Fruit fly (Drosophila melanogaster): ENCODE data around the gene CG11583.

Gene CG11583

DNA sequence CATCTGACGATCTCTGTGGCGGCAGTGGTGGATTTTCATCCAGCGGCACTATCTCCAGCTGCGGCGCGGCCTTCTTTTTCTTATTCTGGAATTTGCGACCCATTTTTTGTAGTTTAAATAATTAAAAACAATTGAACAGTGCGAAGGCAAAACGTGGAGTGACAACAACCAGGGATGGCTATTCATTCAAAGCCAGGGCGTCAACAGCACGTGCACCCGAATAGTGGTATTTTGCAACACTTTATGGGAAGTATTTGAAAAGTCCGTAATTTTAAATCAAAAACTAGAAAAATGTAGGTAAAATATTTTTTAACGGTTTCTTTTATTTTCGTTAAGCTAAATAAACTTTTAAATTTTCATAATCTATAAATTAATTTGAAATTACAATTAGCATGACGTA is at the start of gene CG11583:
TSS of gene CG11583 (minus strand) at position 191 of the 400 bp plus-strand sequence.
- no peak for TF ChIP-seq noc (tag; optimal IDR thresholded peaks at IDR 0.05)

DNA sequence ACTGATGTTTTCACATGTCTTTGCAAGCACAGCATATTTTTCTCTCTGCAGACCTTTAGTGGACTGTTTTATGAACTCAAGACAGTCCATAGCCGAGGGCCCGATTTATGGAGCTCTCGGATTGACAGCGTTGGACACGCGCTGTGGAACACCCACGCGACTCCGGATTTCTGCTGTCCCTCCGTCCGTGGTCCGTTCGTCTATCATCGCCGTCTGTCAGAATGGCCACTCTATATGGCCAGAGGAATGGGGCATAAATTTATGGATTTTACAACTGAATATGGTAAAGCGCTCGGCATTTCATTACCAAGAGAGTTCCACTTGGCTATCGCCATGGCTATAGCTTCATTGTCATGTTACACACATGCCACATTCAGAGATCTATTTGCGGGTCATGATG is 45.4 kb upstream of the CG11583 start:
- no peak for TF ChIP-seq noc (tag; optimal IDR thresholded peaks at IDR 0.05)

DNA sequence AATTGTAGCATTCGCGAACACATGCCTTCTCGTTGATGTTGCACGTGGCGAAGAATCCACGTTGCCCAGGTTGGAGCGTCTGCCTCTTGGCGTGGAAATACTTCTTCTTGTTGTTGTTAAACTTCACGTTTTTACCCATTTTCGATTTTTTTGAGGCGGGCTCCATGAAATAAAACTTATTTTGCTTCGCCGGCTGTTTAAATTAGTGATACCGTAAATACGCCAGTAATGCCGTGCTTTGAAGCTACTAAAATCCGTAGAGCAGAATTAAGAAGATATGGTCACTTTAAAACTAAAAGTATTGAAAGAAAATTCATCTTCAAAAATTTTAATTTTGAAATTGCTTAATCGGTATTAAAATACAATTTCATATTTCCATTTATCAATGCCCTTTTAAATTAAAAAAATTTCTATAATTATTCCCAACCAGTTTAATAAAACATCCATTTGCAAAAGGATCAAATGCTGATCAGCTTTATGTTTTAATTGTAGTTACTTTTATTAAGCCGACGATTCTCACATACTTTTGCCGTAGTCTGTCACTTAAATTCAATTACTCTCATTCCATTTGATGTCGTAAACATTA is 39.5 kb upstream of the CG11583 start, which contains the start of gene CG15014:
TSS of gene CG15014 (minus strand) at position 228 of the 586 bp plus-strand sequence.
- TF ChIP-seq noc (tag; optimal IDR thresholded peaks at IDR 0.05), result no peak

DNA sequence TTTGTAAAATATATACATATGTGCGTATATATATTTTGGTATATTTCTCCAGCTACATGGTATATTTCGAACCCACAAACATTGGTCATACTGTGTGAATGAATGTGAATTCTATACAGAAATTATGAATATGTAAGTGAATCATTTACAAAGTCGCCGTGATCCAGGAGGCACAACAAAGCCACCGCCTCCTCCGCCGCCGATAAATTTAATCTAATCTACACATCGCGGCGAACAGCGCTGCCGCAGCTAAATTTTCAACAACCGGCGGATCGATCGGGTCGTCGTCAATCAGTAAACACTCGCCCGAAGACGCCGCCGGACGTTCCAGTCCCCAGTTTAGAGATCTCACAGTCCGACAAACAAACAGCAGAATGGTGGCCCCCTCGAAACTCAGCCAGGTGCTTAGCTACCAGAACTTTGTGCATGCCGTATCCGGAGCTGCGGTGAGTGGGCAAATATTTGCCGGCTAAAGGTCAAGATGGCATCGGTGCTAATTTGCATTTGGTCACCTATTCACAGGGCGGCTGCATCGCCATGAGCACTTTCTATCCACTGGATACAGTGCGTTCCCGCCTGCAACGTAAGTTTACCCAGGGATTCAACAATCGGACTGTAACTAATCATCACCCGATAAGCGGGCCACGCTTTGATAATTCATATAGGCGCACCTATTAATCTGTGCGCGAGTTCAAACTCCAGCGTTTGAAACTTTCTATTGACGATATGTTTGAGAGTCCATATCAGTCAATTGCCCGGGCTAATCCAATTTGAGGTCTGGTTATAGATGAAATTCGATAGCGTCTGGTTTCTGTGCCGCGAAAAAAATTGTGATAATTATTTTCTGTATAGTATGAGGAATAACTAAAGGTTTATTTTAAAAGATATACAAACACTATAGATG is 36.3 kb upstream of the CG11583 start, which contains the start of gene PMP34:
TSS of gene PMP34 (plus strand) at position 79 of the 904 bp plus-strand sequence.
- no peak for TF ChIP-seq noc (tag; optimal IDR thresholded peaks at IDR 0.05)

DNA sequence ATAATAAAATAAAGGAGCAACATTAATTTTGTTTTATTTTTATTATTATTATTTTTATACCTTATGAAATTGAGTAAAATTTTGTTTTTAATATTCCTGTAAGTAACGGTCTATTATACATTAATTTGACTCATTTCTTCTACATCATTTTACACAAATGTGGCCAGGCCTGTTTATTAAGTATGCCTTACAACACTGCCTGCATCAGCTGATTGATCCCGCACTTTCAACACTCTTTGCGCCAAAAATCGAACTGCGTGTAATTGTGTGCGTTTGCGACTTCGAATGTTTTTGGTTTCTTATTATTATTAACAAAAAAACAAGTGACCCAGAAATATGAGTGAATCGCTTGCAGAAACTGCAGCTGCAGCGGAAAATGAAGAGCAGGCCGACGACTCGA is 30.7 kb upstream of the CG11583 start, which contains the start of gene Claspin:
TSS of gene Claspin (plus strand) at position 185 of the 400 bp plus-strand sequence.
- no peak for TF ChIP-seq noc (tag; optimal IDR thresholded peaks at IDR 0.05)

DNA sequence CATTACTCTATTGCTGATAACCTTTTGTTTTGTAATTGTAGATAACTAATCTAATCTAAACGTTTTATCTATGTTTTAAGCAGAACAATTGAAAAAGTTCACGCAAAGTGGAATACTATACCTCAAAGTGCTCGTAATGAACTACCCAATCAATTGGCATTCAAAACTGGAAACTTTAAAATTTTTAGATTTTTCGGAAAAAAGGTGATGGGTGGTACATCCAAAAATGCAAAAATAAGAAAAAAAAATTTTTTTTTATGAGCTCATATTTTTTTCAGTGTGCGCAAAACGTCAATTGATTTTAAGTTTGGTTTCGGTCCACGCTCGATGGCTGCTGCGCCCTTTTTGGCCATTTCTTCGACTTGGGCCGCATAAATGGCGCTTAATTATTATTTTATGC is 28.0 kb upstream of the CG11583 start:
- no peak for TF ChIP-seq noc (tag; optimal IDR thresholded peaks at IDR 0.05)

DNA sequence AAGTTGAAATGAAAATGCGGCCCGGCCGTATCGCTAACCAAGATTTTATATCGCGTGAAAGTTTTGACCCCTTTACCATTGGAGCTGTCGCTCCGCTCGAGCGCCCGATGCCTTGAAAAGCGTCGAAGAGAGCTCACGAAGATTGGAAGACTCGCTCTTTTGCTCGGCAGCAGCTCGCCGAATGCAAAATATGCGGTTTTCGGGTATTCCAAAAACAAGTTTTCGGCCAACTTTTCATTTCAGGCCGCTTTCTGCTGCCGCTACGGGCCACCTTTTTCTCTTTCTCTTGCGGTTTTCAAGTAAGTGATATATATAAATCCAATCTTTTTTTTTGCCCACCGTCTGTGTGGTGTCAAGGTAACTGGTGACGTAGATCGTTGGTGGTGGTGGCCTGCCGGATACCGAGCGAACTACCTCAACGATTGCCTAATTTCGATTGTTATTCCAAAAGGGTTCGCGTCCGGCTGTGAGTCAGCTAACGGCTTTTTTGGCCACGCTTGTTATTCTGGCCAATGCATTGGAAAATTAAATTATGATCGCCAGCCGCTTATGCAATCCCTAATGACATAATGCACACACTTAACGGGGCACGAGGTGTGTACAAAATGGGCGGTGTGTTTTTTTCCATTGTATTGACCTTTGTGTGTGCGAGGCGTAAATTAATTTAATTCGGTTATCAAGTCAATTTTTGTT is 25.2 kb upstream of the CG11583 start, which contains the start of gene dyl:
TSS of gene dyl (minus strand) at position 28 of the 693 bp plus-strand sequence.
- no peak for TF ChIP-seq noc (tag; optimal IDR thresholded peaks at IDR 0.05)

DNA sequence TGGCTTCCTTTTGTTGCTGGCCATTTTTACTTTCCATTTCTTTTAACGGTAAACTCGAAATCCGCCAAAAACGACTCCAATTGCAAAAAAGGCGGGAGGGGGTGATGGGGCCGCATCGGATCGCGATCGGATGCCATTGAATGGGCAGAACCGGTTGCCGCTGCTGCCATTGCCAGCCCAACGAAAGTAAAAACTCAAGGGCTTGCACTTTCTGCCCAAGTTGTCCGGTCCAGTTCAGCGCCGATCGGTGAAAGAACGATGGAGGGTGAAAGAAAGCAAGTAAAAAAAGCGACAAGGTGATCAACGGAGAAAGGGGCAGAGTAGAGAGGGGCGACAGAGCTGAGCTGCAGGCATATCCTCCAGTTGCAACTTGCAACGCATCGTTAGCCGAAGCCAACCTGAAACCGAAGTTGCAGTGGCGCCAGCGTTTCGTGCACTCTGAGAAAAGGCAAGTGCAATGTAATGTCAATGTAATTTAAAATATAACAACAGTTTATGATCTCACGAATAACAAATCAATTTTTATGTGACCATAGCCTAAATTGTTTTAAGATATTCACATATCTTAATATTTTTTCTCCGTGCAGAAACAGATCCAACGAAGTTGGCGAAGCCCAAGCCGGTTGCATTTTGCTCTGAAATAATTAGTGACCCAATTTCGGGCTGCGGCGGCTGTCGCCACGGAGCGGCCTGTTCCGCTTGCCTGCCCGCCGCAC is 21.8 kb upstream of the CG11583 start:
- no peak for TF ChIP-seq noc (tag; optimal IDR thresholded peaks at IDR 0.05)

DNA sequence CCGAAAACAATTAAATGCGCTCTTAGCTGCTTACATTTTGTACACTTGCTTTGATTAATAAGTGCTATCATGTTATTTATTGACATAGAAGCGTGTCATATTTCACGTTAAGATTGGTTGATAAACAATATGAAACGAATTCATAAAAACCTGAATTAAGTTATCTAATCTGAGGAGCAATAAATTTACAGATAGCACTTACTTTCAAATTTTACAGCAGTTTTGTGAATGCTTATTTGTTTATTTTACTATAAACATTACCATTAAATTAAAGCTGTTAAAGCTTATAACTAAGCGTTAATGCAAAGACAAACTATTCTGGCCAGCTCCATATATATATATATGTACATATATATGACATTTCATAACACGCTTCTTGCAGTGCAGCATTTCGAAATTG is 19.5 kb upstream of the CG11583 start:
- TF ChIP-seq noc (tag; optimal IDR thresholded peaks at IDR 0.05), result no peak

DNA sequence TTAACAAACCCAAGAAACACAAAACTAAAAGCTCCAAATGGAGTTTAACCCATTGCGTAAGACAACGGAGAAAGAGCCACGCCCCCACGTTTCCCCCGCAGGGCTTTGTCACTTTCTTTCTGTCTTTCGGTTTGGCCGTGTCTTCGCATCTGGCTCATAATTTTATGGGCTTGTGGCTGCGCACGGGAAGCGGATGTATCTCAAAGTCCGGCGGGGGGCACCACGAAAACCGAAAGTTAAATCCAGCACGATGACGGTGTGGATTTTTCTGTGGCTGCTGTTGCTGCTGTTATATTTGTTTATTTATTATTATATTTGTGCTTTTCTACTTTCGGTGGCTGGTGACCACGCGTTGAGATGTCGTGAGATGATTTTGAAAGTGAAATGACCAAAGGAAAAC is 14.1 kb upstream of the CG11583 start:
- TF ChIP-seq noc (tag; optimal IDR thresholded peaks at IDR 0.05), result no peak

DNA sequence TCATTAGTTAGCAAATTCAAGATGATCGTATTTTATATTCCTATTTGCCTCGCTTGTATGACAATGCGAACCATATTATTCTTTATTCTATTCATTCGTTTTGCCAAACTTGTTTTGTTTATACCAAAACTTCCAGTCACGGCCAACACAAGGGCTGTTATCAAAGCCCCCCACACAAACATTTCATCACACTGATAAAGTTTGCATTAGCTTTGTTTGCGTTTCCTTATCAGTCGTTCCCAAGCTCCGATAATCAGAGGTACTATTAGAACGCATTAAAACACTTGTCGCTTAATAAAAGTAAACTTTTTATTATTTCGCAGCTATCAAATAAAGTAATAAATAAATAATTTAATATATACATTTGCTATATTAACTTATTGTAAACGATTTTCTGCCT is 11.1 kb upstream of the CG11583 start:
- peak; percentile 28 for TF ChIP-seq noc (tag; optimal IDR thresholded peaks at IDR 0.05)

DNA sequence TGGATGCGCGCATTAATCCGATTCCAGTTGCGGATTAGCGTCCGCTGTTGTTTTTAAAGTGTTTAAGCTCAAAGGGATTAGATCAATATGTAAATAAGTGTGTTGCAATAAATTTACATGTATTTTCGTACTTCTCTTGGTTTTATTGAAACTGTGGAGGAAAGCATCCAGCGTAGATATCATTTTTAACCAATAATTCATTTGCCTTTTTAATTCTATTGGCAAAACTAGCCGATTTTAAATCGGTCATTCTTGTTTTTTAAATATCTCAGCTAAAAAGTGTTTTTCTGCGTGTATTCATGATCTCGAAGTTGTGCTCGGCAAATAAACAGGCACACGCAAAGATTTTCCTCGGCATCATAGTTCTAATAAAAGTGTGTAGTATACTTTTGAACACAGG is 10.7 kb upstream of the CG11583 start:
- TF ChIP-seq noc (tag; optimal IDR thresholded peaks at IDR 0.05), result no peak

DNA sequence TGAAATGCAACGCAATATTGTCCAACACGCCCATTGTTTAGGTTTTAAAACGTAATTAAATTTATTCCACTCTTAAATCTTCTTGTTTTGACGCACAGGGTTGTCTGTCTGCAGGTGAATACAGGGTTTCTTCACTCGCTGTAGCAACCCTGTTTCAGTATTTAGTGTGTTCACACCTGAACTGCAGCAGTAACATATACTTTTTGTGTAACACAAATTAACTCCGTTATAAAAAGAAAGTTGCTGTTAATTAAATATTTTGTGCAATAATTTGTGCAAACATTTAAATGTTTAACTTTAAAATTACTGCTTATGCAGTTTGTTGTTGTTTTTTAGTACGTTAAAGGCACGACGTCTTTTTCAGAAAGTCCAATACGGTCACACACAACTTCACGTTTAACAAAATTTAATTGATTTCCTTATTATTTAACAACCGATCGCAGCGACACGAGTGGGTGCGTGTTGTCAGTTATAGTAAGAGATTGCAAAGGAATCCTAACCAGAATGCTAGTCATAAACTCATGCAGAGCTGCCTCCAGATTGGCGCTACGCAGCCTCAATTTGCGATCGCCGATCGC is 9.6 kb upstream of the CG11583 start, which contains the start of the genes CG15012 and Fdx2:
TSS of gene CG15012 (minus strand) at position 127 of the 578 bp plus-strand sequence.
TSS of gene Fdx2 (plus strand) at position 363 of the 578 bp plus-strand sequence.
- peak; percentile 26 for TF ChIP-seq noc (tag; optimal IDR thresholded peaks at IDR 0.05)

DNA sequence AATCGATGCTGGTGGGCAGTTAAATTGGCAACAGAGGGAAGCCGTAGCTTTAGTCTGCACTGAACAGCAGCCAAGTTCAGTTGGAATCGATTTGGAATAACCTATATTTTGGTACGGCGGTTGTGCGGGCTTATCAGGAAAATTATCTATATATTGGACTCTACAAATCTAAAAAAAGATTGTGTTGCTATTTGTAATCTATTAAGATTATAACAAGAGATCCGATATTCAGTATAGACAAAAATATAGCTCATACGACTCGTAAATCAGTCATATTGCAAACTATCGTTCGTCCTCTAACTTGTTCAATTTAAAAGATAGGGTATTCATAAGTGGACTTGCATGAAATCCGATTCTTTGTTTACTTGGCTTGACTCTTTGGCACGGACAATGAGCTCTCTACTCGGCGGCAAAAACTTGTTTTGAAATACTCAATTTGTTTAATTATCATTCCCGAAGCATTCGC is 6.0 kb upstream of the CG11583 start, which contains the start of gene Hexo1:
TSS of gene Hexo1 (plus strand) at position 51 of the 466 bp plus-strand sequence.
- peak; percentile 75 for TF ChIP-seq noc (tag; optimal IDR thresholded peaks at IDR 0.05)

DNA sequence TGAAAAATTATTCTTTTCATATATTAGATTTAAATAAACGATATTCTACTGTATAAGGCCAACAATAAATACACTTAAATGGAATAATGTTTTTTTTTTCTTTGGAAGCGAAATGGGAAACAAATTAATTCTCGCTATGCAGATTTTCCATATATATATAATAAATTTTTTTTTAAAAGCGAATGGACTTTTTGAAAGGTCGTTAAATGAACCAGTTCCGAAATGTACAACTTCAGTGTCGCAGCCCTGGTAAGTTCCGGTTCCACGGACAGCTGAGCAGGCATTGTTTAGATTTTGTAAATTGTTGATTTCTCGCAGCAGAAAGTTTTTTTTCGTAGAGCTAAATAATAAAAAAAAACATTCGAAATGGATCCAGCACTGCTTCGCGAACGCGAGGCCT is 4.2 kb upstream of the CG11583 start, which contains the start of gene TfIIEbeta:
TSS of gene TfIIEbeta (plus strand) at position 255 of the 400 bp plus-strand sequence.
- TF ChIP-seq noc (tag; optimal IDR thresholded peaks at IDR 0.05), result no peak
